Fruit fly (Drosophila melanogaster) whole organism, adult: ENCODE results near the gene CG14196.

Experiments used
- CG7045 ChIP-seq: fragments of 200-800 bp; sonication (Bioruptor generic); optimal IDR thresholded peaks from 2 replicates; lab custom pipeline; 2017; ENCODE audit warnings: missing biosample characterization, mild to moderate bottlenecking, missing genetic modification characterization
- CG7101 ChIP-seq: fragments of 200-800 bp; sonication (Bioruptor generic); optimal IDR thresholded peaks from 2 replicates; lab custom pipeline; 2018; ENCODE audit warnings: missing biosample characterization, mild to moderate bottlenecking, missing genetic modification characterization, moderate library complexity
- Mnt ChIP-seq: fragments of 200-800 bp; sonication (Bioruptor generic); optimal IDR thresholded peaks from 2 replicates; lab custom pipeline; 2016; ENCODE audit warnings: missing biosample characterization, mild to moderate bottlenecking, missing genetic modification characterization

- TF ChIP-seq CG7101 (tag; lab: Kevin White, UChicago) (no peak), CG7045 (GFP tag; lab: Kevin White, UChicago) (no peak), Mnt (GFP tag; lab: Kevin White, UChicago) (peak; percentile 59)
Observed at dm6 chrX:19240230-19240839, 1.3 kb downstream of the CG14196 start.
